Worm (Caenorhabditis elegans): ENCODE measurements around the gene R07A4.3.

- TF ChIP-seq dao-5 (tag; optimal IDR thresholded peaks at IDR 0.05) (no peak), W03F9.2 (tag; optimal IDR thresholded peaks at IDR 0.05) (no peak), him-1 (tag; optimal IDR thresholded peaks at IDR 0.05) (no peak)
These were observed 9.9 kb downstream of the R07A4.3 start for ce11 chrX:10763383-10763782.

All from whole organism, L4/young adult.